Worm (Caenorhabditis elegans) whole organism, L4 larva: ENCODE measurements around the gene srh-34.
A peak's percentile ranks its signal among the peaks of the same experiment; 100 is the strongest.

Source experiments
- F44E2.7 ChIP-seq: fragments of 200-800 bp; sonication (Bioruptor generic); IDR thresholded peaks from 2 replicates; pipeline ENCODE4 v2.1.2; 2022; ENCODE audit warnings: missing genetic modification characterization, missing compliant biosample characterization
- Y105C5A.15 ChIP-seq: fragments of 200-800 bp; sonication (Bioruptor generic); IDR thresholded peaks from 2 replicates; pipeline ENCODE4 v1.3.6; 2022; ENCODE audit warnings: missing genetic modification characterization, missing compliant biosample characterization
- Y48G9A.11 ChIP-seq: fragments of 200-800 bp; sonication (Bioruptor generic); IDR thresholded peaks from 2 replicates; pipeline ENCODE4 v1.3.6; 2022; ENCODE audit warnings: missing genetic modification reagents, missing genetic modification characterization, missing compliant biosample characterization
- Y5F2A.4 ChIP-seq: fragments of 200-800 bp; sonication (Bioruptor generic); optimal IDR thresholded peaks from 2 replicates; lab custom pipeline; 2018; ENCODE audit warnings: mild to moderate bottlenecking, missing genetic modification characterization, missing compliant biosample characterization
- Y75B8A.6 ChIP-seq: fragments of 200-800 bp; sonication (Bioruptor generic); IDR thresholded peaks from 2 replicates; pipeline ENCODE4 v1.3.6; 2022; ENCODE audit warnings: missing genetic modification reagents, missing genetic modification characterization, missing compliant biosample characterization
- aly-2 ChIP-seq: sonication (generic microtip); optimal IDR thresholded peaks from 2 replicates; lab custom pipeline; 2018; ENCODE audit warnings: missing biosample characterization, missing genetic modification characterization
- ama-1 ChIP-seq: fragments of 150-350 bp; optimal IDR thresholded peaks from 2 replicates; lab custom pipeline; 2014; ENCODE audit warnings: inconsistent platforms, mixed read lengths
- attf-4 ChIP-seq: sonication (generic microtip); optimal IDR thresholded peaks from 3 replicates; lab custom pipeline; 2017; ENCODE audit warnings: missing biosample characterization, missing genetic modification characterization
- ceh-20 ChIP-seq: fragments of 200-800 bp; sonication (Bioruptor generic); IDR thresholded peaks from 2 replicates; pipeline ENCODE4 v1.3.6; 2022; ENCODE audit warnings: missing genetic modification reagents, missing genetic modification characterization, missing compliant biosample characterization
- ceh-32 ChIP-seq: sonication (generic microtip); optimal IDR thresholded peaks from 2 replicates; lab custom pipeline; 2016; ENCODE audit warnings: mild to moderate bottlenecking, missing genetic modification characterization, missing compliant biosample characterization; ENCODE audit not compliant: poor library complexity
- daf-16 ChIP-seq, 3 experiments: sonication (generic microtip); optimal IDR thresholded peaks; 2 replicates each; lab custom pipeline; 2016 to 2017; ENCODE audit warnings: missing genetic modification characterization in 3 of 3, missing genetic modification reagents in 3 of 3, mild to moderate bottlenecking in 2 of 3, missing compliant biosample characterization in 2 of 3, missing biosample characterization in 1 of 3, moderate library complexity in 1 of 3
- dmd-6 ChIP-seq: fragments of 200-800 bp; sonication (Bioruptor generic); IDR thresholded peaks from 2 replicates; pipeline ENCODE4 v1.3.6; 2022; ENCODE audit warnings: missing genetic modification reagents, missing genetic modification characterization, missing compliant biosample characterization
- dpl-1 ChIP-seq: fragments of 150-350 bp; optimal IDR thresholded peaks from 2 replicates; lab custom pipeline; 2014; ENCODE audit warnings: missing biosample characterization, missing genetic modification reagents, missing genetic modification characterization
- duxl-1 ChIP-seq: sonication (generic microtip); optimal IDR thresholded peaks from 2 replicates; lab custom pipeline; 2016; ENCODE audit warnings: mild to moderate bottlenecking, missing genetic modification characterization, moderate library complexity, missing compliant biosample characterization; ENCODE audit not compliant: poor library complexity
- dve-1 ChIP-seq: sonication (generic microtip); optimal IDR thresholded peaks from 2 replicates; lab custom pipeline; 2017; ENCODE audit warnings: antibody characterized with exemption, mild to moderate bottlenecking, missing genetic modification characterization, missing compliant biosample characterization; ENCODE audit not compliant: insufficient read depth
- fkh-10 ChIP-seq: fragments of 150-350 bp; optimal IDR thresholded peaks from 2 replicates; lab custom pipeline; 2014; ENCODE audit warnings: missing biosample characterization, missing genetic modification reagents, missing genetic modification characterization
- fos-1 ChIP-seq: fragments of 150-350 bp; optimal IDR thresholded peaks from 2 replicates; lab custom pipeline; 2014; ENCODE audit warnings: missing biosample characterization, missing genetic modification characterization
- gei-8 ChIP-seq: fragments of 200-800 bp; sonication (Bioruptor generic); optimal IDR thresholded peaks from 2 replicates; lab custom pipeline; 2018; ENCODE audit warnings: mild to moderate bottlenecking, missing genetic modification characterization, missing compliant biosample characterization
- hlh-30 ChIP-seq: sonication (generic microtip); optimal IDR thresholded peaks from 2 replicates; lab custom pipeline; 2017; ENCODE audit warnings: antibody characterized with exemption, mild to moderate bottlenecking, missing genetic modification characterization, missing compliant biosample characterization; ENCODE audit not compliant: insufficient read depth
- jun-1 ChIP-seq: fragments of 150-350 bp; optimal IDR thresholded peaks from 2 replicates; lab custom pipeline; 2014; ENCODE audit warnings: missing biosample characterization, missing genetic modification reagents, missing genetic modification characterization
- lin-15B ChIP-seq: fragments of 150-350 bp; sonication (generic microtip); optimal IDR thresholded peaks from 3 replicates; lab custom pipeline; 2014; ENCODE audit warnings: missing biosample characterization, missing genetic modification characterization
- lir-3 ChIP-seq: sonication (generic microtip); optimal IDR thresholded peaks from 2 replicates; lab custom pipeline; 2016; ENCODE audit warnings: mild to moderate bottlenecking, missing genetic modification characterization, missing compliant biosample characterization
- lsy-2 ChIP-seq, 2 experiments: fragments of 150-350 bp in 1 of 2; sonication (generic microtip) in 1 of 2; optimal IDR thresholded peaks; 2 replicates each; lab custom pipeline; 2014 to 2017; ENCODE audit warnings: missing biosample characterization in 2 of 2, missing genetic modification characterization in 2 of 2
- madf-9 ChIP-seq: fragments of 200-800 bp; sonication (Bioruptor generic); conservative IDR thresholded peaks from 2 replicates; pipeline ENCODE4 v1.3.6; 2022; ENCODE audit warnings: missing genetic modification reagents, missing genetic modification characterization, missing compliant biosample characterization
- mdl-1 ChIP-seq, 2 experiments: fragments of 150-350 bp in 1 of 2; sonication (generic microtip) in 1 of 2; optimal IDR thresholded peaks; 2 replicates each; lab custom pipeline; 2014 to 2017; ENCODE audit warnings: missing biosample characterization in 2 of 2, missing genetic modification characterization in 2 of 2
- mep-1 ChIP-seq: fragments of 150-350 bp; sonication (generic microtip); optimal IDR thresholded peaks from 3 replicates; lab custom pipeline; 2014; ENCODE audit warnings: missing biosample characterization, missing genetic modification characterization
- mxl-2 ChIP-seq: fragments of 200-800 bp; sonication (Bioruptor generic); conservative IDR thresholded peaks from 2 replicates; pipeline ENCODE4 v1.3.6; 2022; ENCODE audit warnings: missing genetic modification reagents, missing genetic modification characterization, missing compliant biosample characterization
- mxl-3 ChIP-seq: fragments of 200-800 bp; sonication (Bioruptor generic); optimal IDR thresholded peaks from 2 replicates; lab custom pipeline; 2018; ENCODE audit warnings: mild to moderate bottlenecking, missing genetic modification characterization, missing compliant biosample characterization
- nhr-111 ChIP-seq: fragments of 200-800 bp; sonication (Bioruptor generic); optimal IDR thresholded peaks from 2 replicates; lab custom pipeline; 2018; ENCODE audit warnings: mild to moderate bottlenecking, missing genetic modification characterization, missing compliant biosample characterization
- nhr-28 ChIP-seq: fragments of 150-350 bp; optimal IDR thresholded peaks from 2 replicates; lab custom pipeline; 2014; ENCODE audit warnings: missing biosample characterization, missing genetic modification characterization
- saeg-2 ChIP-seq: fragments of 200-800 bp; sonication (Bioruptor generic); IDR thresholded peaks from 2 replicates; pipeline ENCODE4 v1.3.6; 2022; ENCODE audit warnings: missing genetic modification reagents, missing genetic modification characterization, missing compliant biosample characterization
- sdz-12 ChIP-seq: fragments of 200-800 bp; sonication (Bioruptor generic); optimal IDR thresholded peaks from 2 replicates; lab custom pipeline; 2018; ENCODE audit warnings: mild to moderate bottlenecking, missing genetic modification characterization, missing compliant biosample characterization
- set-16 ChIP-seq: fragments of 200-800 bp; sonication (Bioruptor generic); IDR thresholded peaks from 2 replicates; pipeline ENCODE4 v1.3.6; 2022; ENCODE audit warnings: missing genetic modification reagents, missing genetic modification characterization, missing compliant biosample characterization
- snpc-1.2 ChIP-seq: fragments of 200-800 bp; sonication (Bioruptor generic); IDR thresholded peaks from 2 replicates; pipeline ENCODE4 v1.3.6; 2022; ENCODE audit warnings: missing genetic modification reagents, missing genetic modification characterization, missing compliant biosample characterization
- snpc-4 ChIP-seq: fragments of 150-350 bp; optimal IDR thresholded peaks from 2 replicates; lab custom pipeline; 2014; ENCODE audit warnings: missing biosample characterization, missing genetic modification characterization
- unc-62 ChIP-seq, 3 experiments: fragments of 150-350 bp in 1 of 3; sonication (generic microtip); optimal IDR thresholded peaks in 2 of 3; peaks in 1 of 3; 1 replicate in 1 of 3; 2 replicates in 2 of 3; lab custom pipeline; 2014 to 2017; ENCODE audit warnings: missing biosample characterization in 3 of 3, missing genetic modification characterization in 3 of 3, missing genetic modification reagents in 3 of 3, missing genotype in 1 of 3
- zag-1 ChIP-seq: fragments of 150-350 bp; optimal IDR thresholded peaks from 2 replicates; lab custom pipeline; 2014; ENCODE audit warnings: missing biosample characterization, missing genetic modification characterization
- ztf-11 ChIP-seq: fragments of 150-350 bp; optimal IDR thresholded peaks from 2 replicates; lab custom pipeline; 2014; ENCODE audit warnings: missing biosample characterization, missing genetic modification characterization
- ztf-7 ChIP-seq: fragments of 150-350 bp; optimal IDR thresholded peaks from 2 replicates; lab custom pipeline; 2014; ENCODE audit warnings: missing biosample characterization, missing genetic modification characterization

srh-34 gene

DNA sequence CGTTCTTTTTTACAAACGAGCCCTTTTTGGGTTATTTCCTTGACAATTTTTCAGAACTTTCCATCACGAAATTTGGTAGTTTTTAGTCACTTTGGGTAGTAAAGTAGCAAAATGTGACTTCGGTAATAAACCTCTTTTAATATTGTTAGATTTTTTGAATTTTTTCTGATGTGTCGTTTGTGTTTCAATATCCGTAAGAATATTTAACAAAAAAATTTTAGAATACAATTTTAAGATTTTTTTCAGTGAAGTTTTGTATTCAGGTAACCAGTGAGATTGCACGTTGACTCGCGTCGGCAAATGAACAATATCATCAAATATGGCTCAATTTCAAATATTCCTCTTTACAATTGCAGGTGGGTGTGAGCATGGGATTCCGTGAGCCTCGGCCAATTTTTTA is 26.1 kb upstream of the srh-34 start, which contains the start of gene srt-31:
Gene srt-31 (plus strand): TSS at position 301 of the 400 bp plus-strand sequence.
- TF ChIP-seq mxl-2 (GFP tag; lab: Robert Waterston, UW) = no peak

DNA sequence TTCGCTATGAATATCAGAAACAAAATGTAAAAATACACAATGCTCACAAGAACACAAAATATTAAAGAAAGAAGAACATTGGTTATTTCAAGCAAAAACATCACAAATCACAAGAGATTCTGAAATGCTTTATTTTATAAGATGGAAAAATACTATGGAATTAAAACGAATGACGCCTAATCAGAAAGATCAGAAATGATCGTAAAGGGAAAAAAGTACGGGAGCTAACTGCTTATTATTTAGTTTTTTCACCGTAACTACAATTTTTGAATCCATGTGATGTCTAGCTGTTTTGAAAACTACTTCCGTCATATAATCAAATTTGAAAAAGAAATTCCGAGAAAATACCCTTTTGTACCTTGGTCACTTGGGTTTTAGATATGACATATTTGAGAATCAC is 22.0 kb upstream of the srh-34 start, which contains the start of gene srbc-57:
Gene srbc-57 (minus strand): TSS at position 101 of the 400 bp plus-strand sequence.
- TF ChIP-seq fos-1 (tag; lab: Kevin White, UChicago) = no peak
- TF ChIP-seq dmd-6 = no peak
- no peak for TF ChIP-seq lin-15B
- no peak for TF ChIP-seq nhr-28
- no peak for TF ChIP-seq ztf-11 (tag; lab: Kevin White, UChicago)
- no peak for TF ChIP-seq sdz-12 (GFP tag; lab: Kevin White, UChicago)
- TF ChIP-seq ztf-7 (tag; lab: Kevin White, UChicago) = no peak
- TF ChIP-seq Y48G9A.11 (GFP tag; lab: Robert Waterston, UW) = no peak
- TF ChIP-seq Y5F2A.4 = no peak
- TF ChIP-seq daf-16 (GFP tag; optimal IDR thresholded peaks at IDR 0.05; lab: Kevin White, UChicago) = no peak
- no peak for TF ChIP-seq daf-16 (tag; optimal IDR thresholded peaks at IDR 0.05; lab: Kevin White, UChicago)
- TF ChIP-seq aly-2 (tag; lab: Kevin White, UChicago) = no peak
- no peak for TF ChIP-seq jun-1 (tag; lab: Kevin White, UChicago)
- no peak for TF ChIP-seq zag-1
- no peak for TF ChIP-seq set-16 (GFP tag; lab: Robert Waterston, UW)
- TF ChIP-seq Y105C5A.15 (GFP tag; lab: Robert Waterston, UW) = no peak
- no peak for TF ChIP-seq Y75B8A.6

- TF ChIP-seq madf-9 (GFP tag; lab: Robert Waterston, UW) (no peak), unc-62 (GFP tag; optimal IDR thresholded peaks at IDR 0.05 in 1 of 2; lab: Kevin White, UChicago) (peak in 1 of 2 experiments; percentile 73), unc-62 (tag; optimal IDR thresholded peaks at IDR 0.05; lab: Kevin White, UChicago) (no peak), snpc-4 (no peak), F44E2.7 (GFP tag; lab: Robert Waterston, UW) (no peak), Y75B8A.6 (no peak), nhr-111 (GFP tag; lab: Kevin White, UChicago) (no peak), ama-1 (no peak), ceh-20 (GFP tag; lab: Robert Waterston, UW) (no peak), mep-1 (no peak), attf-4 (tag; lab: Kevin White, UChicago) (no peak), dve-1 (tag; lab: Kevin White, UChicago) (peak; percentile 4)
Observed at ce11 chrV:467507-467906, 21.0 kb upstream of the srh-34 start.

DNA sequence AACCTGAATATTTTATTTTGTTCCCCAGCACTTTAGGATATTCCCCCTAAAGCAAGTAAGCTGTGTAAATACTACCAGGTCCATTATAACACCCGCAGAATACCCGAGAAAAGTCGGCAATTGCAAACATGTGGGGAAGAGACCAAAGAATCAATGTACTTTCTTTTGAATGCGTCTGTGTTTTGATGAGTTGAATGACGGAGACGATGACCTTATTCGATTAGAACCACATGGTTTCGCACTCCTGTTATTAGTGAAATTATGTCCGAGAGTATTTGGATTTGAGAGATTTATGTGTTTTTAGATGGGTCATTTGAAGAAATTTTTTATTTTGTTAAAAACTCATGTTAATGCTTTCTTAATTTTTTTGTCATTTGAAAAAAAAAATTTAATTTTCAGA is 18.9 kb upstream of the srh-34 start:
- TF ChIP-seq duxl-1 (tag; lab: Kevin White, UChicago) = peak; percentile 23
- no peak for TF ChIP-seq dpl-1 (GFP tag; lab: Kevin White, UChicago)
- no peak for TF ChIP-seq gei-8 (GFP tag; lab: Kevin White, UChicago)
- peak in 1 of 2 experiments; percentile 2 for TF ChIP-seq mdl-1 (tag; optimal IDR thresholded peaks at IDR 0.05; lab: Kevin White, UChicago)
- TF ChIP-seq saeg-2 (GFP tag; lab: Robert Waterston, UW) = no peak
- TF ChIP-seq mxl-3 (GFP tag; lab: Kevin White, UChicago) = peak; percentile 3
- no peak for TF ChIP-seq lir-3 (tag; lab: Kevin White, UChicago)
- no peak for TF ChIP-seq fkh-10
- no peak for TF ChIP-seq lsy-2 (tag; optimal IDR thresholded peaks at IDR 0.05; lab: Kevin White, UChicago)
- TF ChIP-seq unc-62 (GFP tag; optimal IDR thresholded peaks at IDR 0.05 in 1 of 2; lab: Kevin White, UChicago) = peak in 1 of 2 experiments; percentile 73
- TF ChIP-seq unc-62 (tag; optimal IDR thresholded peaks at IDR 0.05; lab: Kevin White, UChicago) = no peak
- peak; percentile 46 for TF ChIP-seq nhr-28
- no peak for TF ChIP-seq ceh-32 (tag; lab: Kevin White, UChicago)
- TF ChIP-seq snpc-1.2 = no peak
- TF ChIP-seq hlh-30 = peak; percentile 20
